Fruit fly (Drosophila melanogaster) ovary, adult (tissue): Measurements from ENCODE around the gene Argp.

Source experiments
- CG17801 ChIP-seq: fragments of 200-800 bp; optimal IDR thresholded peaks from 2 replicates; lab custom pipeline; 2019; ENCODE audit warnings: missing biosample characterization, mild to moderate bottlenecking, missing genetic modification characterization, moderate library complexity; ENCODE audit not compliant: partially characterized antibody

The Argp gene

dm6 chr3R:13709839-13710238, at the start of gene Argp:
Argp (minus strand) TSS chr3R:13709939.
- TF ChIP-seq CG17801 (GFP tag; lab: Kevin White, UChicago): no peak

dm6 chr3R:13746066-13746673, 36.4 kb upstream of the Argp start:
- no peak for TF ChIP-seq CG17801 (GFP tag; lab: Kevin White, UChicago)

dm6 chr3R:13735304-13735898, 25.7 kb upstream of the Argp start:
- TF ChIP-seq CG17801 (GFP tag; lab: Kevin White, UChicago): no peak

dm6 chr3R:13730005-13730404, 20.3 kb upstream of the Argp start:
- no peak for TF ChIP-seq CG17801 (GFP tag; lab: Kevin White, UChicago)

- TF ChIP-seq CG17801 (GFP tag; lab: Kevin White, UChicago): peak; percentile 11
These were observed 19.2 kb upstream of the Argp start for dm6 chr3R:13728897-13729296.

dm6 chr3R:13726795-13727194, 17.1 kb upstream of the Argp start:
- TF ChIP-seq CG17801 (GFP tag; lab: Kevin White, UChicago): no peak

- no peak for TF ChIP-seq CG17801 (GFP tag; lab: Kevin White, UChicago)
These were observed 14.4 kb upstream of the Argp start for dm6 chr3R:13724029-13724638.

dm6 chr3R:13722451-13722850, 12.7 kb upstream of the Argp start:
- peak; percentile 92 for TF ChIP-seq CG17801 (GFP tag; lab: Kevin White, UChicago)

dm6 chr3R:13721998-13722397, 12.3 kb upstream of the Argp start:
- TF ChIP-seq CG17801 (GFP tag; lab: Kevin White, UChicago): no peak

dm6 chr3R:13720798-13721197, 11.1 kb upstream of the Argp start:
- TF ChIP-seq CG17801 (GFP tag; lab: Kevin White, UChicago): peak; percentile 30

- no peak for TF ChIP-seq CG17801 (GFP tag; lab: Kevin White, UChicago)
These were observed 9.3 kb upstream of the Argp start for dm6 chr3R:13719053-13719452.

dm6 chr3R:13718076-13718475, 8.3 kb upstream of the Argp start, which contains the start of gene Ubc87F:
Ubc87F (minus strand) TSS chr3R:13718176.
- TF ChIP-seq CG17801 (GFP tag; lab: Kevin White, UChicago): no peak

- no peak for TF ChIP-seq CG17801 (GFP tag; lab: Kevin White, UChicago)
These were observed 7.1 kb upstream of the Argp start for dm6 chr3R:13716827-13717226.

- no peak for TF ChIP-seq CG17801 (GFP tag; lab: Kevin White, UChicago)
These were observed 6.1 kb upstream of the Argp start for dm6 chr3R:13715674-13716454.

dm6 chr3R:13715012-13715673, 5.4 kb upstream of the Argp start, which contains the start of gene kmr:
kmr (plus strand) TSS chr3R:13715207.
- TF ChIP-seq CG17801 (GFP tag; lab: Kevin White, UChicago): peak; percentile 71
